Comparison of ENCODE assay signal across 3 worm cellular contexts in the genomic region with DNA sequence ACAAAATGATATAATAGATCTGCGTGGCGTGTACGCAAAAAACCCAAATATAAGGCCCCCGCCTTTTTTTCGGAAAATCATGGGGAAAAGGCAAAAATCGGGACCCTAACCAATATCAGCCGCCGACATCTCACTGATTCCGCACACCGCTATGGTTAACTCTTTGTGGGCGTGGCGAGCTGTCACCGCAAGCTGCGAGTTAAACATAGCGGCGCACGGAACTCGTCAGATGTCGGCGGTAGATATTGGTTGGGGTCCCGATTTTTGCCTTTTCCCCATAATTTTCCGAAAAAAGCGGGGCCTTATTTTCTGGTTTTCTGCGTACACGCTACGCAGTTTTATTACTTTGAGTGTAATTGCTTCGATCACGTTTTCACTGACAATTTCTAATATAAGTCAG.
TF ChIP-seq lines count a peak whose summit lies in the region.

No protein-coding gene starts in this region.

TF ChIP-seq in whole organism, L1 larva, 84 proteins besides CTCF, POLR2A, EP300 and RAD21:
- TF ChIP-seq ets-5 (GFP tag; IDR thresholded peaks at IDR 0.05; lab: Robert Waterston, UW) (0 out of 2 replicates have a peak, but pooled peaks have one; percentile 71), nhr-85 (tag; lab: Kevin White, UChicago) (no peak), zip-4 (GFP tag; optimal IDR thresholded peaks at IDR 0.05; lab: Kevin White, UChicago) (no peak), ceh-82 (tag; optimal IDR thresholded peaks at IDR 0.05; lab: Kevin White, UChicago) (no peak), sox-4 (tag; optimal IDR thresholded peaks at IDR 0.05; lab: Kevin White, UChicago) (no peak)

TF ChIP-seq in whole organism, L4 larva, 104 proteins besides CTCF, POLR2A, EP300 and RAD21:
- TF ChIP-seq set-16 (GFP tag; IDR thresholded peaks at IDR 0.05; lab: Robert Waterston, UW) (0 out of 2 replicates have a peak, but pooled peaks have one; percentile 10), spr-1 (tag; optimal IDR thresholded peaks at IDR 0.05; lab: Kevin White, UChicago) (no peak)

TF ChIP-seq in whole organism, young adult, 124 proteins besides CTCF, POLR2A, EP300 and RAD21:
- TF ChIP-seq hmg-1.2 (GFP tag; IDR thresholded peaks at IDR 0.05; lab: Robert Waterston, UW): peak; percentile 6; the same call in 1 of the 2 replicates
- TF ChIP-seq snpc-4 (GFP tag; optimal IDR thresholded peaks at IDR 0.05; lab: Kevin White, UChicago): no peak
- peak in 1 of 4 experiments; percentile 65 for TF ChIP-seq snpc-4 (tag; optimal IDR thresholded peaks at IDR 0.05; lab: Kevin White, UChicago)
- TF ChIP-seq ceh-27 (GFP tag; optimal IDR thresholded peaks at IDR 0.05; lab: Kevin White, UChicago): no peak
